Fruit fly (Drosophila melanogaster) whole organism: ENCODE results near the gene CG16813.

Experiments
- CG8478 ChIP-seq: fragments of >200 bp; optimal IDR thresholded peaks from 2 replicates; lab custom pipeline; 2018; ENCODE audit warnings: inconsistent platforms
- Dll ChIP-seq: fragments of >200 bp; optimal IDR thresholded peaks from 2 replicates; lab custom pipeline; 2017
- psq ChIP-seq: fragments of >200 bp; optimal IDR thresholded peaks from 2 replicates; lab custom pipeline; 2017
- usp ChIP-seq: fragments of >200 bp; optimal IDR thresholded peaks from 2 replicates; lab custom pipeline; 2017; ENCODE audit warnings: missing biosample characterization, missing genetic modification characterization, mixed read lengths

dm6 chr2L:13183150-13183549, 44.2 kb upstream of the CG16813 start, which contains the start of gene Rsph1:
- TF ChIP-seq Dll (lab: Kevin White, UChicago) (no peak), usp (no peak), CG8478 (lab: Kevin White, UChicago) (no peak), psq (no peak)
